Fruit fly (Drosophila melanogaster) whole organism, adult: ENCODE data around the gene Cbp80.

ENCODE experiments used
- CG33017 ChIP-seq: fragments of 200-800 bp; sonication (Bioruptor generic); optimal IDR thresholded peaks from 2 replicates; lab custom pipeline; 2018; ENCODE audit warnings: missing biosample characterization, mild to moderate bottlenecking, missing genetic modification characterization, moderate library complexity
- CG7101 ChIP-seq: fragments of 200-800 bp; sonication (Bioruptor generic); optimal IDR thresholded peaks from 2 replicates; lab custom pipeline; 2018; ENCODE audit warnings: missing biosample characterization, mild to moderate bottlenecking, missing genetic modification characterization, moderate library complexity
- Clk ChIP-seq: fragments of 200-800 bp; sonication (Bioruptor generic); optimal IDR thresholded peaks from 2 replicates; lab custom pipeline; 2017; ENCODE audit warnings: missing biosample characterization, missing genetic modification characterization
- Mnt ChIP-seq: fragments of 200-800 bp; sonication (Bioruptor generic); optimal IDR thresholded peaks from 2 replicates; lab custom pipeline; 2016; ENCODE audit warnings: missing biosample characterization, mild to moderate bottlenecking, missing genetic modification characterization
- pad ChIP-seq: fragments of 200-800 bp; sonication (Bioruptor generic); optimal IDR thresholded peaks from 3 replicates; lab custom pipeline; 2017; ENCODE audit warnings: missing biosample characterization, missing genetic modification characterization, mild to moderate bottlenecking, moderate library complexity, missing genetic modification reagents

DNA sequence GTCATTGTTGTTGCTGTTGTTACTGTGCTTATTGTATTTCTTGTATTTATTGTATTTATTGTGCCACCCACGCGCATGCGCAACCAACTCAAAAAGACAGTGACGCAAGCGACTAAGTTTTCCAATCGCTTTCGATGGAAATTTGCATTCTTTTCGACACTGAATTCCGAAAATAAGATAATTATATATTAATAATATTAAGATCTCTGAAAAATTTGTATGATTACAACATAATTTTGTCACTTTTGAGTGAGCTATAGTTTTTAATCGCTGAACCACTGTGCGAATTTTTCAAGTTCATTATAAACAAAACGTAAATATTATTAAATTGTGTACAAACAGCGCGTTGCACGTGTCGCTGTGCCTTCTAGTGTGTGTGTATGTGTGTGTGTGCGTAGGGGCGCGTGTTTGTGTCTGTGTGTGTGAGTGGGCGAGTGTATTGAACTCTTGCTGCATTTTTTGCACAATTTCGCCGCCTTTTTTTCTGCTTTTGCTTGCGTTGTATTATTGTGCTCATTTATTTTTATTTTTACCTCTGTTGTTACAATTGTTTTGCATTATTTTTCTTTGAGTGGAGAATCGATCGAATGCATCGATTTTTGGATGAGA is 34.0 kb upstream of the Cbp80 start:
- TF ChIP-seq Clk (GFP tag; lab: Kevin White, UChicago): no peak
- no peak for TF ChIP-seq CG33017
- no peak for TF ChIP-seq Mnt (GFP tag; lab: Kevin White, UChicago)
- TF ChIP-seq CG7101 (tag; lab: Kevin White, UChicago): no peak
- no peak for TF ChIP-seq pad
